Worm (Caenorhabditis elegans): Measurements from ENCODE around the gene sta-2.

DNA sequence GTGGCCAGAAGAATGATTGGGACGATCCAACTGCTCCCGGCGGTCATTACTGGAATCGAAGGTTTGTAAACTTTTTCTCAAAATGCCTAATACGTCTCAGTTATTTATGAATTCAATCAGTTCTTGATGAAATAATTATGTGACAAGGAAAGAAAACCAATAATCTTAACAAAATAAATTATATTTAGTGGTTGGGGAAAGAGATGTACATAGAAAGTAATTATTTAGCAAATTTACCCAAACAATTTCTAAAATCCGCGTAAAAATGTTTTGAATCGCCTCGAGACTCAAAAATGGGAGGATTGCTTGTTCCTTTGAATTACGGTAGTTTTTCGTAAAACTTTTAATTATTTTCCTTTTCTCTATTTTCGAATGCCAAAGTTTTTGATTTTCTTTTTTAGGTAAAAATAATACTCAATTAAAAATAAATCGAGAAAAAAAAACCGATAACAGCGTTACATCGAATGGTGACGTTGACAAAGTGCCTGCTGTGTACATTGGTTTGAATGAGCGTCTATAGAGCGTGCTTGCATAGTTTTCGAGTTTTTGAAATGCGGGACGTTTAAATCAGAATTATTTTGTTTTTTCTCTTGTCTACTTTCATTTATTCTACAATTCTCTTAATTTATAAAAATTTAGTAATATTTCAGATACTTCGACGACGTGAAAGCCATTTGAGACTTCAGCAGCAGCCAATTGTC lies 11.4 kb upstream of the sta-2 start, which contains the start of the genes aagr-3 and drap-1:
- TF ChIP-seq nhr-28 (tag; optimal IDR thresholded peaks at IDR 0.05) (no peak), nhr-76 (tag; optimal IDR thresholded peaks at IDR 0.05) (no peak), elt-1 (tag; optimal IDR thresholded peaks at IDR 0.05) (no peak), elt-3 (tag; optimal IDR thresholded peaks at IDR 0.05) (no peak), fkh-10 (GFP tag; optimal IDR thresholded peaks at IDR 0.05) (no peak), nhr-25 (tag; optimal IDR thresholded peaks at IDR 0.05) (no peak), pha-4 (tag; optimal IDR thresholded peaks at IDR 0.05) (peak; percentile 96), ama-1 (optimal IDR thresholded peaks at IDR 0.05) (peak; percentile 14), hmg-11 (tag; optimal IDR thresholded peaks at IDR 0.05) (no peak), elt-2 (tag; optimal IDR thresholded peaks at IDR 0.05) (peak; percentile 68)
